Worm (Caenorhabditis elegans): ENCODE measurements around the gene mpz-6.

DNA sequence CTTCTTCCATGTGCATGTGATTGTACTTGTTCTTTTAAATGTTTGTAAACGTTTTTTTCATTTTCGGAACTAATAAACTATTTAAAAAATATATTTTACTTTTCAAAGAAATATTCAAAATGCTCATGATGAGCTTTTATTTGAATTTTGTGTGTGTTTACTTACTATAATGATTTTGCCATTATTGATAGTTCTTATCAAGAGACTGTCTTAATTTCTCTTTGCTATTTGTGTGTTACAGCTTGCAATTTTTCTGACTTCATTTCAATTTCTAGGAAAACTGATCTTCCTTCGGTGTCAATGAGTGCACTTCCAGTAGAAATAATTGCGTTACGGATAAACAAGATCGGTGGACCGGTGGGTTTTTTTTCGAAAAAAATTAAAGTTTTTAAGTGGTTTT is 32.1 kb downstream of the mpz-6 start, which contains the start of gene C06C3.12:
- TF ChIP-seq lsy-2 (tag; optimal IDR thresholded peaks at IDR 0.05) (no peak), nhr-11 (tag; optimal IDR thresholded peaks at IDR 0.05) (no peak), alr-1 (tag; optimal IDR thresholded peaks at IDR 0.05) (no peak), ztf-1 (GFP tag; conservative IDR thresholded peaks at IDR 0.05) (no peak), skn-1 (tag; optimal IDR thresholded peaks at IDR 0.05) (no peak), peb-1 (tag; optimal IDR thresholded peaks at IDR 0.05) (no peak), aly-2 (tag; optimal IDR thresholded peaks at IDR 0.05) (no peak)
